Worm (Caenorhabditis elegans): ENCODE results near the gene snu-13.

DNA sequence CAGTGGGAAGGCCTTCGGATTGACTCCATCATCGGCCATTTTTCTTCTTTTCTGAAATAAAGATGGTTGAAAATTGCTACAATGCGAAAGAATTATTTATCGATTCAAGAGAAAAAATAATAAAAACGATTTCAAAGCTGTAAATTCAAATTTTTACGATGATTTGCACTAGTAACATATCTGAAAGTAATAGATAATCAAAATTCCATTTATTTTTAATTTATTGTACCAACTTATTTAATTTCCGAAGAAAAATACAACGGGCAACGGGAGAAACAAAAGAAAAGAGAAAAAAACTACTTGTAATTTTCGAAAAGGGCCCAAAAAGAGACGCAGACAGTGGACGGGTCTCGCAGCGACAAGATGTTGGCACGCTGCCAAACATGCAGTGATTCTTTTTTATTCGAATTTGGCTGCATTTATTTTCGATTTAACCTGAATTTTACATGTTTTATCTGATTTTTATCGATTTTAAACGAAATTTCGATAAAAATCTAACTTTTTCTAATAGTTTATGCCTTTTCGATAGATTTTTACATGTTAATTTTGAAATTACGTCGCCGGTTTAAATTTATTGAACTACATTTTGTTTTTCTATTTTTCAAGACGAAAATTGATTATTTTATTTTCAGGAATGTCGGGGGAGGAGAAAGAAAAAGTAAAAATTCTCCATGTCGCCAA is at the start of gene snu-13, which contains the start of gene rsp-7:
- TF ChIP-seq ama-1 (optimal IDR thresholded peaks at IDR 0.05) (no peak), ztf-11 (tag; optimal IDR thresholded peaks at IDR 0.05) (no peak), elt-2 (tag; optimal IDR thresholded peaks at IDR 0.05) (peak; percentile 48), lin-15B (tag; optimal IDR thresholded peaks at IDR 0.05) (peak; percentile 89), unc-62 (GFP tag; optimal IDR thresholded peaks at IDR 0.05) (no peak), nhr-23 (tag; optimal IDR thresholded peaks at IDR 0.05) (peak; percentile 87), pqm-1 (tag; optimal IDR thresholded peaks at IDR 0.05) (peak; percentile 48)

Data from whole organism, L3 larva.